Worm (Caenorhabditis elegans) whole organism, mixed stage, embryonic: Measurements from ENCODE around the gene ZK354.6.
"Not testable (repeated sequence)": the region's sequence is repeated elsewhere in the genome, so short reads cannot be mapped to it uniquely, and the experiment has no call there.

ENCODE experiments used
- M03D4.4 ChIP-seq: sonication (generic microtip); optimal IDR thresholded peaks from 2 replicates; lab custom pipeline; 2017; ENCODE audit warnings: mild to moderate bottlenecking, missing genetic modification characterization, missing compliant biosample characterization
- blmp-1 ChIP-seq: fragments of 150-350 bp; optimal IDR thresholded peaks from 2 replicates; lab custom pipeline; 2014; ENCODE audit warnings: missing biosample characterization, missing genetic modification characterization
- ceh-39 ChIP-seq: fragments of 150-350 bp; optimal IDR thresholded peaks from 2 replicates; lab custom pipeline; 2014; ENCODE audit warnings: missing biosample characterization, missing genetic modification characterization
- ceh-43 ChIP-seq: fragments of 200-800 bp; sonication (Bioruptor generic); optimal IDR thresholded peaks from 2 replicates; lab custom pipeline; 2018; ENCODE audit warnings: mild to moderate bottlenecking, missing genetic modification characterization, moderate library complexity, missing compliant biosample characterization
- ceh-83 ChIP-seq: fragments of 200-800 bp; sonication (Bioruptor generic); optimal IDR thresholded peaks from 2 replicates; lab custom pipeline; 2018; ENCODE audit warnings: mild to moderate bottlenecking, missing genetic modification characterization, missing compliant biosample characterization
- ces-1 ChIP-seq: fragments of 150-350 bp; optimal IDR thresholded peaks from 2 replicates; lab custom pipeline; 2014; ENCODE audit warnings: missing biosample characterization, missing genetic modification reagents, missing genetic modification characterization
- drap-1 ChIP-seq: fragments of 200-800 bp; sonication (Bioruptor generic); optimal IDR thresholded peaks from 3 replicates; lab custom pipeline; 2018; ENCODE audit warnings: mild to moderate bottlenecking, missing genetic modification characterization, missing compliant biosample characterization
- elt-1 ChIP-seq: sonication (generic microtip); optimal IDR thresholded peaks from 2 replicates; lab custom pipeline; 2017; ENCODE audit warnings: missing genetic modification characterization, mild to moderate bottlenecking, missing compliant biosample characterization, antibody characterized with exemption, moderate library complexity, borderline replicate concordance; ENCODE audit not compliant: insufficient read depth
- elt-3 ChIP-seq: fragments of 150-350 bp; optimal IDR thresholded peaks from 2 replicates; lab custom pipeline; 2014; ENCODE audit warnings: missing biosample characterization, missing genetic modification characterization
- flh-1 ChIP-seq: fragments of 200-800 bp; sonication (Bioruptor generic); optimal IDR thresholded peaks from 2 replicates; lab custom pipeline; 2018; ENCODE audit warnings: mild to moderate bottlenecking, missing genetic modification characterization, moderate library complexity, missing compliant biosample characterization
- ham-2 ChIP-seq: fragments of 200-800 bp; sonication (Bioruptor generic); optimal IDR thresholded peaks from 2 replicates; lab custom pipeline; 2018; ENCODE audit warnings: mild to moderate bottlenecking, missing genetic modification characterization, missing compliant biosample characterization
- hlh-1 ChIP-seq: fragments of 150-350 bp; optimal IDR thresholded peaks from 2 replicates; lab custom pipeline; 2014; ENCODE audit warnings: missing biosample characterization, missing genetic modification reagents, missing genetic modification characterization
- lin-13 ChIP-seq: fragments of 150-350 bp; optimal IDR thresholded peaks from 2 replicates; lab custom pipeline; 2014; ENCODE audit warnings: missing biosample characterization, missing genetic modification characterization
- lsy-2 ChIP-seq: fragments of 150-350 bp; optimal IDR thresholded peaks from 2 replicates; lab custom pipeline; 2014; ENCODE audit warnings: missing biosample characterization, missing genetic modification characterization
- mab-5 ChIP-seq: fragments of 150-350 bp; optimal IDR thresholded peaks from 2 replicates; lab custom pipeline; 2014; ENCODE audit warnings: missing biosample characterization, missing genetic modification characterization
- mep-1 ChIP-seq: fragments of 150-350 bp; optimal IDR thresholded peaks from 2 replicates; lab custom pipeline; 2017; ENCODE audit warnings: missing biosample characterization, missing genetic modification reagents, missing genetic modification characterization, inconsistent platforms
- nhr-12 ChIP-seq: fragments of 150-350 bp; optimal IDR thresholded peaks from 2 replicates; lab custom pipeline; 2014; ENCODE audit warnings: missing biosample characterization, missing genetic modification characterization
- nhr-237 ChIP-seq: fragments of 150-350 bp; optimal IDR thresholded peaks from 2 replicates; lab custom pipeline; 2014; ENCODE audit warnings: missing biosample characterization, missing genetic modification characterization
- nhr-28 ChIP-seq: fragments of 150-350 bp; optimal IDR thresholded peaks from 2 replicates; lab custom pipeline; 2014; ENCODE audit warnings: missing biosample characterization, missing genetic modification characterization
- nhr-76 ChIP-seq: sonication (generic microtip); optimal IDR thresholded peaks from 2 replicates; lab custom pipeline; 2017; ENCODE audit warnings: missing biosample characterization, missing genetic modification characterization
- pha-4 ChIP-seq: fragments of 150-350 bp; optimal IDR thresholded peaks from 2 replicates; lab custom pipeline; 2018; ENCODE audit warnings: missing biosample characterization, missing genetic modification reagents, missing genetic modification characterization
- snpc-4 ChIP-seq: fragments of 150-350 bp; optimal IDR thresholded peaks from 2 replicates; lab custom pipeline; 2014; ENCODE audit warnings: missing biosample characterization, missing genetic modification characterization
- sptf-1 ChIP-seq: sonication (generic microtip); optimal IDR thresholded peaks from 2 replicates; lab custom pipeline; 2017; ENCODE audit warnings: mild to moderate bottlenecking, missing genetic modification characterization, moderate library complexity, missing compliant biosample characterization
- unc-120 ChIP-seq: sonication (generic microtip); optimal IDR thresholded peaks from 2 replicates; lab custom pipeline; 2017; ENCODE audit warnings: missing genetic modification characterization, missing compliant biosample characterization; ENCODE audit not compliant: poor library complexity, severe bottlenecking
- unc-39 ChIP-seq: fragments of 150-350 bp; optimal IDR thresholded peaks from 2 replicates; lab custom pipeline; 2014; ENCODE audit warnings: missing biosample characterization, missing genetic modification characterization

Gene ZK354.6

DNA sequence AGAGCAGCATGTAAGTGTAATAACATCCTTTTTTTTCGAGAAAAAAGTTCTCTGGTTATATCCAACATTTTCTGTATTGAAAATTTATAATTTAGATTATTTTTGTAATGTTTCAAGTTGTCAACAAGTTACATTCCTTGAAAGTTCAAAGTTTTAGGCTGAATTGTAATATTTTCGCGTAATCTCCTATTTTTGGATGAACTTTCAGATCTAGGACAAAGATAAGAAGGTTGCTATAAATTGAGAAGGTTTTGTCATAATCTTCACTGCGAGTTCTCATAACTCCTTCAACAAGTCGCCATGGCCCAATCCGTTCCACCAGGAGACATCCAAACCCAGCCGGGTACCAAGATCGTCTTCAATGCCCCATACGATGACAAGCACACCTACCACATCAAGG, 18.9 kb upstream of the ZK354.6 start, which contains the start of gene msp-65:
TSS of gene msp-65 (plus strand) at position 301 of the 400 bp plus-strand sequence.
- TF ChIP-seq mep-1 (tag; lab: Kevin White, UChicago); snpc-4 (tag; lab: Kevin White, UChicago); lsy-2: not testable (repeated sequence)
- TF ChIP-seq, all 35 proteins: peak for 0; not testable (repeated sequence) for 35

DNA sequence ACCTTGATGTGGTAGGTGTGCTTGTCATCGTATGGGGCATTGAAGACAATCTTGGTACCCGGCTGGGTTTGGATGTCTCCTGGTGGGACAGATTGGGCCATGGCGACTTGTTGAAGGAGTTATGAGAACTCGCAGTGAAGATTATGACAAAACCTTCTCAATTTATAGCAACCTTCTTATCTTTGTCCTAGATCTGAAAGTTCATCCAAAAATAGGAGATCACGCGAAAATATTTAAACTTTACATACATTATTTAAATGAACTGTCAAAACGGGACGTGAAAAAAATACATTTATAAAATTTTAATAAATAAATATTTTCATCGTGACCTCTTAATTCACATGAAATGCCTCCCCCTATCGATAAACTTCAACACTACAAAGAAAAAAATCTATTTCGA, 15.7 kb upstream of the ZK354.6 start, which contains the start of the genes msp-59 and ZK354.2:
TSS of gene msp-59 (minus strand) at position 101 of the 400 bp plus-strand sequence.
TSS of gene ZK354.2 (plus strand) at position 395 of the 400 bp plus-strand sequence.
- TF ChIP-seq blmp-1 (tag; lab: Kevin White, UChicago); ceh-83; ham-2 (GFP tag; lab: Kevin White, UChicago): not testable (repeated sequence)
- TF ChIP-seq, all 35 proteins: peak for 0; not testable (repeated sequence) for 35

DNA sequence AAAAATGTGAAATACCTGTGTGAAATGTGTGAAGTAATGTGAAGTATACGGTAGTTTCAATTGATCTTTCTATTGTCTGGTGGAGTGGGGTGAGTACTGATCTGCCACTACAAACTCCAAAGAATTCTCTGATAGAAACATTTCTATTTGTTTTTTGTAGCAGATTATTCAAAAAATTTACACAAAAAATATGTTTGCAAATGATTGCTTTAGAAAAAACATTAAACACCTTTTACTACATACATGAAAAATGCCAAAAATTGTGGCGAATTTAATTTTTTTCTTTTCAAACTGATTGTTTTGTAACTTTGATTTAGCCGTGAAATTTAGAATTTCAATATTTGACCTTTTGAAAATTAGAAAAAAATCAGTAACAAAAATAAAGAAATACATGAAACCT, 12.4 kb upstream of the ZK354.6 start, which contains the start of gene ZK354.3:
TSS of gene ZK354.3 (plus strand) at position 301 of the 400 bp plus-strand sequence.
- TF ChIP-seq blmp-1 (tag; lab: Kevin White, UChicago) (no peak), ceh-83 (no peak), elt-1 (tag; lab: Kevin White, UChicago) (no peak), ces-1 (GFP tag; lab: Kevin White, UChicago) (no peak), pha-4 (no peak), ceh-39 (no peak), drap-1 (GFP tag; lab: Kevin White, UChicago) (no peak), flh-1 (no peak)

DNA sequence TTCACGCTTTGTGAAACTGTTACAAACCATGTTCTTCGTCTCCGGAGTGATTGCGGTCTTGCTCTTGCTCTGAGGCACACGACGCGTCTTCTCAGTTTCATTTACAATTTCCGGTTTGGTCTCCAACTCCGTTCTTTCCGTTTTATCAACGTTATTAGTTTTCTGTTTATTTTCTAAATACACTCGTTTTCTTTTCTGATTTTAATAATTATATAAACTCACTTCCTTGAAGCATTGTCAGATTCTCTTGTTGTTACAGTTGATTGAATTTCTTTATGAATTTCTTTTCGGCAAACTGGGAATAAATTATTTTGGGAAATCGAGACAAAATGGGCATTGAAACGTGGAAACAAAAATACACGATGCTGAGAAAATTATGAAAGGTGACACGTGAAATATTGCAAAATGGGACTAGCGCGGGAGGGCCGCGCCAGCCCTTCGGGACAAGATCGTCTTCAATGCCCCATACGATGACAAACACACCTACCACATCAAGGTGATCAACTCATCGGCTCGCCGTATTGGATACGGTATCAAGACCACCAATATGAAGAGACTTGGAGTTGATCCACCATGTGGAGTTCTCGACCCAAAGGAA, 10.8 kb upstream of the ZK354.6 start, which contains the start of the genes ZK354.9 and msp-58:
TSS of gene ZK354.9 (minus strand) at position 101 of the 598 bp plus-strand sequence.
TSS of gene msp-58 (plus strand) at position 548 of the 598 bp plus-strand sequence.
- TF ChIP-seq snpc-4 (tag; lab: Kevin White, UChicago); flh-1; lsy-2: not testable (repeated sequence)
- TF ChIP-seq, all 35 proteins: peak for 0; not testable (repeated sequence) for 35

DNA sequence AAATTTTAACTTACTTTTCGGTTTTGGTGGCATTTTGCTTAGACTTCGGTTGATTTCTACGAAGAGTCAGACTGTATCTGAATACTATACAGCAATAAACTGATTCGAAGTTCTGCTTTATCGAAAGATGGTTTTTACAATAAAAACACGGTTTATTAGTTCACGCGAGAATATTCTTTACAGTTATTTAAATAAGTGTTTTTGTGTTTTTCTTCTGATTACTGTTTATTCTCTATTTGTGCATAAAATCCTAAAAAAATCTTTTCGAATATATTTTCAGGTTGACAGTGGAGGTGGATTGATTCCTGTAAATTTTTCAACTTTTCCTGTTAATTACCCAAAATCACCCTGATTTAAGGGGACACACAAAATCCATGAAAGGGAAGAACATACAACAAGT, 8.7 kb upstream of the ZK354.6 start, which contains the start of gene ZK354.8:
TSS of gene ZK354.8 (minus strand) at position 101 of the 400 bp plus-strand sequence.
- TF ChIP-seq mab-5 (tag; lab: Kevin White, UChicago): no peak

DNA sequence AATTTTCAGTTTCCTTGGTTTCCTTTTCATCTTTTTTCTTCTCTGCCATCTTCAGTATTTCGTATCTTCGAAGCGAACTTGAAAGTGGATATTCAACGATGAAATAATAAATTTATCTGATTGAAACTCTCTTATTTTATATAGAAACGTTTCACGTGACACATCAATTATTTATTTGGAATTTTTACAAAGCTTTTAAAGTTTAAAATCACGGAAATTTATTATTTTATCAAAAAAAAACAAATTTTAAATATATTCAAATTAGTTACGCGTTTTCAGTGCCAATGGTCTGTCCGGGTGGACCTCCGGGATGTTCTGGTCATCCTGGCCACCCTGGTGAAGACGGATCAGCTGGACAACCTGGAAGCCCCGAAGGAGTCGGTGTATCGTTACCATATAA, 5.7 kb upstream of the ZK354.6 start, which contains the start of gene ZK354.7:
TSS of gene ZK354.7 (minus strand) at position 101 of the 400 bp plus-strand sequence.
- TF ChIP-seq ceh-39 (no peak), sptf-1 (tag; lab: Kevin White, UChicago) (no peak), lin-13 (no peak), nhr-76 (tag; lab: Kevin White, UChicago) (no peak), nhr-28 (tag; lab: Kevin White, UChicago) (no peak), pha-4 (no peak), mab-5 (tag; lab: Kevin White, UChicago) (no peak), ceh-43 (GFP tag; lab: Kevin White, UChicago) (no peak), unc-120 (no peak), flh-1 (no peak), nhr-12 (tag; lab: Kevin White, UChicago) (no peak)

DNA sequence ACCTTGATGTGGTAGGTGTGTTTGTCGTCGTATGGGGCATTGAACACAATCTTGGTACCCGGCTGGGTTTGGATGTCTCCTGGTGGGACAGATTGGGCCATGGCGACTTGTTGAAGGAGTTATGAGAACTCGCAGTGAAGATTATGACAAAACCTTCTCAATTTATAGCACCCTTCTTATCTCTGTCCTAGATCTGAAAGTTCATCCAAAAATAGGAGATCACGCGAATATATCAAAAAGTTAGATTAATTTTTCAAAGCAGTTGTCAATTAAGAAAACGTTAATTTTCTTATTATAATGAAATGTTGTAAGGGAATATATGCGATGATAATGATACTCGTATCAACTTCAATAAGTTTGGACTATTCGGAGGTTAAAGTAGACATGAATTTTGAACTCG, 2.1 kb downstream of the ZK354.6 start, which contains the start of gene msp-51:
TSS of gene msp-51 (minus strand) at position 101 of the 400 bp plus-strand sequence.
- TF ChIP-seq mab-5, elt-1, snpc-4 (tag; lab: Kevin White, UChicago): not testable (repeated sequence)

DNA sequence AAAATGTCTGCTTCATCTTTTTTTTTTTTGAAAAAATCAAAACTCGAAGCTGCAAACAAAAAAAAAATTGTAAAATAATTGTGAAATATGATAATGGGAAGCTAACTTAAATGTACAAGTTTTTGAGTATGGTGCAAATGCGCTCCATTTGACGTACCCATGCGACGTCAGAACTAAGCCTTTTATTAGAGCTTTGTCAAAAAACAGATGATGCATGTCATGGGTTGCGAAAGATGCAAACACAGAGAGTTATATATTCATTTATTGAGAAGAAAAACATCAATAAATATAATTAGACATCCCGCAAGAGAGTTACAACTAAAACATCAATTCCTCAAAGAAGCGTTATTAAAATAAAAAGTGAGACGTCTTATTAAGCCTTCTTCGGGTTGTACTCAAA, 2.9 kb downstream of the ZK354.6 start:
- no peak for TF ChIP-seq flh-1
- no peak for TF ChIP-seq snpc-4 (tag; lab: Kevin White, UChicago)
- TF ChIP-seq unc-39 (tag; lab: Kevin White, UChicago): no peak
- no peak for TF ChIP-seq sptf-1 (tag; lab: Kevin White, UChicago)
- no peak for TF ChIP-seq hlh-1 (tag; lab: Kevin White, UChicago)
- TF ChIP-seq elt-1 (tag; lab: Kevin White, UChicago): no peak
- no peak for TF ChIP-seq mab-5 (tag; lab: Kevin White, UChicago)
- TF ChIP-seq elt-3 (tag; lab: Kevin White, UChicago): no peak
- TF ChIP-seq M03D4.4 (tag; lab: Kevin White, UChicago): no peak
- no peak for TF ChIP-seq nhr-237
